Worm (Caenorhabditis elegans) whole organism, L2 larva: Measurements from ENCODE around the gene B0303.7.

Experiments used
- ceh-82 ChIP-seq: fragments of 150-350 bp; optimal IDR thresholded peaks from 2 replicates; lab custom pipeline; 2014; ENCODE audit warnings: missing biosample characterization, missing genetic modification characterization
- dmd-4 ChIP-seq: sonication (generic microtip); optimal IDR thresholded peaks from 2 replicates; lab custom pipeline; 2017; ENCODE audit warnings: missing biosample characterization, missing genetic modification characterization

- TF ChIP-seq dmd-4 (no peak), ceh-82 (tag; lab: Kevin White, UChicago) (no peak)
These were observed 45.7 kb downstream of the B0303.7 start for ce11 chrIII:8739126-8739525.
